Worm (Caenorhabditis elegans): ENCODE data around the gene F58E6.6.

ce11 chrV:9703549-9703948, 49.3 kb downstream of the F58E6.6 start:
- TF ChIP-seq W03F9.2 (tag; optimal IDR thresholded peaks at IDR 0.05) (no peak), dao-5 (tag; optimal IDR thresholded peaks at IDR 0.05) (no peak), him-1 (tag; optimal IDR thresholded peaks at IDR 0.05) (no peak)

Data from whole organism, L4/young adult.